Worm (Caenorhabditis elegans) whole organism, late embryonic: ENCODE measurements around the gene C11D2.4.

Source experiments
- C38D4.7 ChIP-seq: fragments of 200-800 bp; sonication (Bioruptor generic); optimal IDR thresholded peaks from 2 replicates; lab custom pipeline; 2018; ENCODE audit warnings: mild to moderate bottlenecking, missing genetic modification characterization, moderate library complexity, missing compliant biosample characterization
- F13H6.1 ChIP-seq: sonication (generic microtip); optimal IDR thresholded peaks from 2 replicates; lab custom pipeline; 2016; ENCODE audit warnings: missing genetic modification characterization, missing compliant biosample characterization
- K02D7.2 ChIP-seq: sonication (generic microtip); optimal IDR thresholded peaks from 2 replicates; lab custom pipeline; 2017; ENCODE audit warnings: mild to moderate bottlenecking, missing genetic modification characterization, missing compliant biosample characterization
- K09A11.1 ChIP-seq: sonication (generic microtip); optimal IDR thresholded peaks from 2 replicates; lab custom pipeline; 2017; ENCODE audit warnings: antibody characterized with exemption, mild to moderate bottlenecking, missing genetic modification characterization, missing compliant biosample characterization; ENCODE audit not compliant: insufficient read depth
- Y22D7AL.16 ChIP-seq: sonication (generic microtip); optimal IDR thresholded peaks from 2 replicates; lab custom pipeline; 2016; ENCODE audit warnings: missing genetic modification characterization, missing compliant biosample characterization
- ceh-14 ChIP-seq: sonication (generic microtip); optimal IDR thresholded peaks from 2 replicates; lab custom pipeline; 2016; ENCODE audit warnings: missing genotype, missing genetic modification characterization, missing compliant biosample characterization
- ceh-22 ChIP-seq: sonication (generic microtip); optimal IDR thresholded peaks from 2 replicates; lab custom pipeline; 2017; ENCODE audit warnings: missing biosample characterization, missing genetic modification characterization
- ceh-31 ChIP-seq: sonication (generic microtip); optimal IDR thresholded peaks from 2 replicates; lab custom pipeline; 2016; ENCODE audit warnings: missing genetic modification characterization, missing compliant biosample characterization
- ceh-45 ChIP-seq: fragments of 200-800 bp; sonication (Bioruptor generic); IDR thresholded peaks from 2 replicates; pipeline ENCODE4 v1.3.6; 2022; ENCODE audit warnings: missing genetic modification reagents, missing genetic modification characterization, missing compliant biosample characterization
- ceh-48 ChIP-seq: sonication (generic microtip); optimal IDR thresholded peaks from 2 replicates; lab custom pipeline; 2016; ENCODE audit warnings: missing genetic modification characterization, inconsistent platforms, missing compliant biosample characterization
- dmd-4 ChIP-seq: sonication (generic microtip); optimal IDR thresholded peaks from 2 replicates; lab custom pipeline; 2016; ENCODE audit warnings: borderline replicate concordance, missing genetic modification characterization, missing compliant biosample characterization
- elt-2 ChIP-seq: sonication (generic microtip); optimal IDR thresholded peaks from 2 replicates; lab custom pipeline; 2016; ENCODE audit warnings: missing genetic modification reagents, missing genetic modification characterization, missing compliant biosample characterization
- ets-4 ChIP-seq: sonication (generic microtip); optimal IDR thresholded peaks from 2 replicates; lab custom pipeline; 2016; ENCODE audit warnings: missing genetic modification characterization, missing compliant biosample characterization
- fkh-10 ChIP-seq: fragments of 150-350 bp; optimal IDR thresholded peaks from 2 replicates; lab custom pipeline; 2014; ENCODE audit warnings: missing biosample characterization, missing genetic modification reagents, missing genetic modification characterization
- fkh-6 ChIP-seq: sonication (generic microtip); optimal IDR thresholded peaks from 2 replicates; lab custom pipeline; 2016; ENCODE audit warnings: missing genetic modification characterization, missing compliant biosample characterization
- hlh-30 ChIP-seq: sonication (generic microtip); optimal IDR thresholded peaks from 2 replicates; lab custom pipeline; 2017; ENCODE audit warnings: antibody characterized with exemption, missing genetic modification characterization, missing compliant biosample characterization; ENCODE audit not compliant: insufficient read depth
- hlh-6 ChIP-seq: sonication (generic microtip); optimal IDR thresholded peaks from 2 replicates; lab custom pipeline; 2016; ENCODE audit warnings: missing genotype, missing genetic modification characterization, missing compliant biosample characterization
- hlh-8 ChIP-seq: sonication (generic microtip); optimal IDR thresholded peaks from 2 replicates; lab custom pipeline; 2016; ENCODE audit warnings: missing genotype, missing genetic modification characterization, missing compliant biosample characterization
- madf-2 ChIP-seq: sonication (generic microtip); optimal IDR thresholded peaks from 2 replicates; lab custom pipeline; 2017; ENCODE audit warnings: missing genetic modification characterization, missing compliant biosample characterization
- mec-3 ChIP-seq: sonication (generic microtip); optimal IDR thresholded peaks from 2 replicates; lab custom pipeline; 2016; ENCODE audit warnings: borderline replicate concordance, missing genetic modification characterization, missing compliant biosample characterization
- nfya-1 ChIP-seq: sonication (generic microtip); optimal IDR thresholded peaks from 2 replicates; lab custom pipeline; 2017; ENCODE audit warnings: missing genetic modification characterization, mild to moderate bottlenecking, missing compliant biosample characterization, antibody characterized with exemption, moderate library complexity
- pag-3 ChIP-seq: sonication (generic microtip); optimal IDR thresholded peaks from 2 replicates; lab custom pipeline; 2016; ENCODE audit warnings: missing compliant biosample characterization, missing genetic modification characterization, borderline replicate concordance
- pha-2 ChIP-seq: sonication (generic microtip); optimal IDR thresholded peaks from 2 replicates; lab custom pipeline; 2017; ENCODE audit warnings: mild to moderate bottlenecking, missing genetic modification characterization, missing compliant biosample characterization
- pha-4 ChIP-seq: fragments of 150-350 bp; optimal IDR thresholded peaks from 2 replicates; lab custom pipeline; 2018; ENCODE audit warnings: missing biosample characterization, missing genetic modification reagents, missing genetic modification characterization
- pqm-1 ChIP-seq: sonication (generic microtip); optimal IDR thresholded peaks from 2 replicates; lab custom pipeline; 2016; ENCODE audit warnings: missing genetic modification characterization, missing compliant biosample characterization
- pros-1 ChIP-seq: fragments of 150-350 bp; optimal IDR thresholded peaks from 2 replicates; lab custom pipeline; 2014; ENCODE audit warnings: missing biosample characterization, missing genetic modification reagents, missing genetic modification characterization
- ref-2 ChIP-seq: sonication (generic microtip); optimal IDR thresholded peaks from 2 replicates; lab custom pipeline; 2016; ENCODE audit warnings: missing genetic modification characterization, missing compliant biosample characterization
- sdc-2 ChIP-seq: sonication (generic microtip); optimal IDR thresholded peaks from 2 replicates; lab custom pipeline; 2016; ENCODE audit warnings: missing genotype, missing genetic modification characterization, missing compliant biosample characterization
- sox-4 ChIP-seq: sonication (generic microtip); optimal IDR thresholded peaks from 2 replicates; lab custom pipeline; 2017; ENCODE audit warnings: mild to moderate bottlenecking, missing genetic modification characterization, inconsistent platforms, missing compliant biosample characterization
- syd-9 ChIP-seq: sonication (generic microtip); optimal IDR thresholded peaks from 2 replicates; lab custom pipeline; 2016; ENCODE audit warnings: mild to moderate bottlenecking, missing genetic modification characterization, moderate library complexity, missing compliant biosample characterization
- unc-55 ChIP-seq: sonication (generic microtip); optimal IDR thresholded peaks from 2 replicates; lab custom pipeline; 2017; ENCODE audit warnings: missing biosample characterization, missing genetic modification reagents, missing genetic modification characterization
- zip-5 ChIP-seq: sonication (generic microtip); optimal IDR thresholded peaks from 2 replicates; lab custom pipeline; 2016; ENCODE audit warnings: missing genetic modification characterization, missing compliant biosample characterization
- ztf-16 ChIP-seq: sonication (generic microtip); optimal IDR thresholded peaks from 2 replicates; lab custom pipeline; 2017; ENCODE audit warnings: missing genetic modification characterization, missing compliant biosample characterization

Gene C11D2.4

ce11 chrIV:6151513-6151912 is 5.2 kb downstream of the C11D2.4 start, which contains the start of gene C11D2.3:
TSS of gene C11D2.3 (plus strand) at chrIV:6151813.
- TF ChIP-seq pha-2 (tag; lab: Kevin White, UChicago) (no peak), elt-2 (no peak), pha-4 (tag; lab: Kevin White, UChicago) (no peak), K02D7.2 (tag; lab: Kevin White, UChicago) (no peak), fkh-10 (GFP tag; lab: Kevin White, UChicago) (no peak), ceh-31 (tag; lab: Kevin White, UChicago) (no peak), ceh-22 (tag; lab: Kevin White, UChicago) (no peak), K09A11.1 (tag; lab: Kevin White, UChicago) (no peak)

ce11 chrIV:6149359-6149758 is 7.4 kb downstream of the C11D2.4 start:
- TF ChIP-seq madf-2 (tag; lab: Kevin White, UChicago) (no peak), zip-5 (tag; lab: Kevin White, UChicago) (no peak), hlh-8 (tag; lab: Kevin White, UChicago) (no peak), Y22D7AL.16 (no peak), ceh-31 (tag; lab: Kevin White, UChicago) (no peak), sox-4 (tag; lab: Kevin White, UChicago) (no peak), hlh-30 (tag; lab: Kevin White, UChicago) (no peak), hlh-6 (tag; lab: Kevin White, UChicago) (no peak), ceh-45 (GFP tag; lab: Robert Waterston, UW) (no peak)

ce11 chrIV:6145984-6146383 is 10.8 kb downstream of the C11D2.4 start:
- no peak for TF ChIP-seq ztf-16 (tag; lab: Kevin White, UChicago)
- no peak for TF ChIP-seq ets-4 (tag; lab: Kevin White, UChicago)
- TF ChIP-seq hlh-30 (tag; lab: Kevin White, UChicago): no peak

- TF ChIP-seq unc-55 (GFP tag; lab: Kevin White, UChicago) (peak; percentile 46), hlh-30 (tag; lab: Kevin White, UChicago) (peak; percentile 35), hlh-8 (tag; lab: Kevin White, UChicago) (no peak)
Measured at ce11 chrIV:6140700-6141099, 16.1 kb downstream of the C11D2.4 start.

ce11 chrIV:6135592-6135991 is 21.2 kb downstream of the C11D2.4 start:
- TF ChIP-seq F13H6.1 (tag; lab: Kevin White, UChicago) (no peak), unc-55 (GFP tag; lab: Kevin White, UChicago) (peak; percentile 45), nfya-1 (peak; percentile 60)

- TF ChIP-seq ceh-48 (tag; lab: Kevin White, UChicago) (no peak), fkh-10 (GFP tag; lab: Kevin White, UChicago) (no peak), ceh-14 (tag; lab: Kevin White, UChicago) (no peak), syd-9 (tag; lab: Kevin White, UChicago) (no peak), ref-2 (no peak), sdc-2 (tag; lab: Kevin White, UChicago) (no peak), mec-3 (tag; lab: Kevin White, UChicago) (no peak), pag-3 (tag; lab: Kevin White, UChicago) (no peak), fkh-6 (no peak), dmd-4 (tag; lab: Kevin White, UChicago) (no peak), K09A11.1 (tag; lab: Kevin White, UChicago) (no peak), pqm-1 (tag; lab: Kevin White, UChicago) (no peak), C38D4.7 (GFP tag; lab: Kevin White, UChicago) (no peak), pros-1 (tag; lab: Kevin White, UChicago) (no peak)
Measured at ce11 chrIV:6134639-6135038, 22.1 kb downstream of the C11D2.4 start.
